Worm (Caenorhabditis elegans) whole organism, L4/young adult: ENCODE data around the gene M6.4.

Source experiments
- W03F9.2 ChIP-seq: fragments of 150-350 bp; optimal IDR thresholded peaks from 2 replicates; lab custom pipeline; 2014; ENCODE audit warnings: missing biosample characterization, missing genetic modification characterization
- dao-5 ChIP-seq: sonication (generic microtip); optimal IDR thresholded peaks from 2 replicates; lab custom pipeline; 2016; ENCODE audit warnings: missing genotype, missing genetic modification characterization, moderate library complexity, missing compliant biosample characterization
- him-1 ChIP-seq: sonication (generic microtip); optimal IDR thresholded peaks from 2 replicates; lab custom pipeline; 2016; ENCODE audit warnings: missing genotype, missing genetic modification reagents, missing genetic modification characterization, missing compliant biosample characterization

- no peak for TF ChIP-seq him-1 (tag; lab: Kevin White, UChicago)
- no peak for TF ChIP-seq dao-5
- no peak for TF ChIP-seq W03F9.2 (tag; lab: Kevin White, UChicago)
These were observed 13.8 kb downstream of the M6.4 start for ce11 chrX:642817-643216.
